Fruit fly (Drosophila melanogaster): ENCODE data around the gene CG1677.

- TF ChIP-seq psq (optimal IDR thresholded peaks at IDR 0.05): no peak
- no peak for TF ChIP-seq EcR (GFP tag; optimal IDR thresholded peaks at IDR 0.05)
- TF ChIP-seq Dll (optimal IDR thresholded peaks at IDR 0.05): no peak
- no peak for TF ChIP-seq usp (GFP tag; optimal IDR thresholded peaks at IDR 0.05)
These were observed 85.0 kb downstream of the CG1677 start for dm6 chrX:7320455-7321224.

Measured in whole organism.